Worm (Caenorhabditis elegans) whole organism, mixed stage, embryonic: Measurements from ENCODE around the gene gly-3.

ENCODE experiments used
- M03D4.4 ChIP-seq: sonication (generic microtip); optimal IDR thresholded peaks from 2 replicates; lab custom pipeline; 2017; ENCODE audit warnings: mild to moderate bottlenecking, missing genetic modification characterization, missing compliant biosample characterization
- blmp-1 ChIP-seq: fragments of 150-350 bp; optimal IDR thresholded peaks from 2 replicates; lab custom pipeline; 2014; ENCODE audit warnings: missing biosample characterization, missing genetic modification characterization
- ceh-39 ChIP-seq: fragments of 150-350 bp; optimal IDR thresholded peaks from 2 replicates; lab custom pipeline; 2014; ENCODE audit warnings: missing biosample characterization, missing genetic modification characterization
- ceh-43 ChIP-seq: fragments of 200-800 bp; sonication (Bioruptor generic); optimal IDR thresholded peaks from 2 replicates; lab custom pipeline; 2018; ENCODE audit warnings: mild to moderate bottlenecking, missing genetic modification characterization, moderate library complexity, missing compliant biosample characterization
- ceh-83 ChIP-seq: fragments of 200-800 bp; sonication (Bioruptor generic); optimal IDR thresholded peaks from 2 replicates; lab custom pipeline; 2018; ENCODE audit warnings: mild to moderate bottlenecking, missing genetic modification characterization, missing compliant biosample characterization
- ces-1 ChIP-seq: fragments of 150-350 bp; optimal IDR thresholded peaks from 2 replicates; lab custom pipeline; 2014; ENCODE audit warnings: missing biosample characterization, missing genetic modification reagents, missing genetic modification characterization
- cnd-1 ChIP-seq: fragments of 200-800 bp; sonication (Bioruptor generic); optimal IDR thresholded peaks from 2 replicates; lab custom pipeline; 2018; ENCODE audit warnings: mild to moderate bottlenecking, missing genetic modification characterization, missing compliant biosample characterization
- elt-1 ChIP-seq: sonication (generic microtip); optimal IDR thresholded peaks from 2 replicates; lab custom pipeline; 2017; ENCODE audit warnings: missing genetic modification characterization, mild to moderate bottlenecking, missing compliant biosample characterization, antibody characterized with exemption, moderate library complexity, borderline replicate concordance; ENCODE audit not compliant: insufficient read depth
- elt-3 ChIP-seq: fragments of 150-350 bp; optimal IDR thresholded peaks from 2 replicates; lab custom pipeline; 2014; ENCODE audit warnings: missing biosample characterization, missing genetic modification characterization
- ham-2 ChIP-seq: fragments of 200-800 bp; sonication (Bioruptor generic); optimal IDR thresholded peaks from 2 replicates; lab custom pipeline; 2018; ENCODE audit warnings: mild to moderate bottlenecking, missing genetic modification characterization, missing compliant biosample characterization
- hlh-1 ChIP-seq: fragments of 150-350 bp; optimal IDR thresholded peaks from 2 replicates; lab custom pipeline; 2014; ENCODE audit warnings: missing biosample characterization, missing genetic modification reagents, missing genetic modification characterization
- lin-32 ChIP-seq: fragments of 200-800 bp; sonication (Bioruptor generic); optimal IDR thresholded peaks from 2 replicates; lab custom pipeline; 2018; ENCODE audit warnings: mild to moderate bottlenecking, missing genetic modification characterization, missing compliant biosample characterization
- lsy-2 ChIP-seq: fragments of 150-350 bp; optimal IDR thresholded peaks from 2 replicates; lab custom pipeline; 2014; ENCODE audit warnings: missing biosample characterization, missing genetic modification characterization
- mab-5 ChIP-seq: fragments of 150-350 bp; optimal IDR thresholded peaks from 2 replicates; lab custom pipeline; 2014; ENCODE audit warnings: missing biosample characterization, missing genetic modification characterization
- mep-1 ChIP-seq: fragments of 150-350 bp; optimal IDR thresholded peaks from 2 replicates; lab custom pipeline; 2017; ENCODE audit warnings: missing biosample characterization, missing genetic modification reagents, missing genetic modification characterization, inconsistent platforms
- mls-2 ChIP-seq: sonication (generic microtip); optimal IDR thresholded peaks from 2 replicates; lab custom pipeline; 2016; ENCODE audit warnings: mild to moderate bottlenecking, missing genetic modification characterization, moderate library complexity, missing compliant biosample characterization
- nhr-12 ChIP-seq: fragments of 150-350 bp; optimal IDR thresholded peaks from 2 replicates; lab custom pipeline; 2014; ENCODE audit warnings: missing biosample characterization, missing genetic modification characterization
- nhr-2 ChIP-seq: fragments of 150-350 bp; optimal IDR thresholded peaks from 2 replicates; lab custom pipeline; 2014; ENCODE audit warnings: missing biosample characterization, missing genetic modification characterization
- nhr-237 ChIP-seq: fragments of 150-350 bp; optimal IDR thresholded peaks from 2 replicates; lab custom pipeline; 2014; ENCODE audit warnings: missing biosample characterization, missing genetic modification characterization
- nhr-28 ChIP-seq: fragments of 150-350 bp; optimal IDR thresholded peaks from 2 replicates; lab custom pipeline; 2014; ENCODE audit warnings: missing biosample characterization, missing genetic modification characterization
- nhr-76 ChIP-seq: sonication (generic microtip); optimal IDR thresholded peaks from 2 replicates; lab custom pipeline; 2017; ENCODE audit warnings: missing biosample characterization, missing genetic modification characterization
- pha-4 ChIP-seq: fragments of 150-350 bp; optimal IDR thresholded peaks from 2 replicates; lab custom pipeline; 2018; ENCODE audit warnings: missing biosample characterization, missing genetic modification reagents, missing genetic modification characterization
- sem-2 ChIP-seq: fragments of 200-800 bp; sonication (Bioruptor generic); optimal IDR thresholded peaks from 2 replicates; lab custom pipeline; 2018; ENCODE audit warnings: mild to moderate bottlenecking, missing genetic modification characterization, missing compliant biosample characterization
- snpc-4 ChIP-seq: fragments of 150-350 bp; optimal IDR thresholded peaks from 2 replicates; lab custom pipeline; 2014; ENCODE audit warnings: missing biosample characterization, missing genetic modification characterization
- sptf-1 ChIP-seq: sonication (generic microtip); optimal IDR thresholded peaks from 2 replicates; lab custom pipeline; 2017; ENCODE audit warnings: mild to moderate bottlenecking, missing genetic modification characterization, moderate library complexity, missing compliant biosample characterization
- tbx-8 ChIP-seq: fragments of 200-800 bp; sonication (Bioruptor generic); optimal IDR thresholded peaks from 2 replicates; lab custom pipeline; 2018; ENCODE audit warnings: mild to moderate bottlenecking, missing genetic modification characterization, moderate library complexity, missing compliant biosample characterization
- unc-120 ChIP-seq: sonication (generic microtip); optimal IDR thresholded peaks from 2 replicates; lab custom pipeline; 2017; ENCODE audit warnings: missing genetic modification characterization, missing compliant biosample characterization; ENCODE audit not compliant: poor library complexity, severe bottlenecking
- unc-39 ChIP-seq: fragments of 150-350 bp; optimal IDR thresholded peaks from 2 replicates; lab custom pipeline; 2014; ENCODE audit warnings: missing biosample characterization, missing genetic modification characterization
- unc-62 ChIP-seq: fragments of 150-350 bp; optimal IDR thresholded peaks from 2 replicates; lab custom pipeline; 2014; ENCODE audit warnings: missing biosample characterization, missing genetic modification reagents, missing genetic modification characterization
- zip-8 ChIP-seq: fragments of 150-350 bp; optimal IDR thresholded peaks from 2 replicates; lab custom pipeline; 2014; ENCODE audit warnings: missing biosample characterization, missing genetic modification characterization
- ztf-11 ChIP-seq: fragments of 150-350 bp; optimal IDR thresholded peaks from 2 replicates; lab custom pipeline; 2014; ENCODE audit warnings: missing biosample characterization, missing genetic modification characterization

Gene gly-3

ce11 chrIII:7889036-7889435, 28.5 kb downstream of the gly-3 start:
- no peak for TF ChIP-seq ztf-11 (tag; lab: Kevin White, UChicago)
- TF ChIP-seq ceh-39: no peak
- no peak for TF ChIP-seq nhr-2 (tag; lab: Kevin White, UChicago)
- no peak for TF ChIP-seq ceh-83 (GFP tag; lab: Kevin White, UChicago)
- TF ChIP-seq lin-32: no peak
- TF ChIP-seq tbx-8: no peak
- no peak for TF ChIP-seq unc-62 (GFP tag; lab: Kevin White, UChicago)
- no peak for TF ChIP-seq M03D4.4 (tag; lab: Kevin White, UChicago)
- TF ChIP-seq snpc-4 (tag; lab: Kevin White, UChicago): no peak
- TF ChIP-seq mab-5 (tag; lab: Kevin White, UChicago): no peak
- no peak for TF ChIP-seq hlh-1 (tag; lab: Kevin White, UChicago)
- no peak for TF ChIP-seq zip-8 (tag; lab: Kevin White, UChicago)
- TF ChIP-seq sem-2 (GFP tag; lab: Kevin White, UChicago): no peak
- TF ChIP-seq unc-120 (tag; lab: Kevin White, UChicago): no peak
- no peak for TF ChIP-seq nhr-28
- TF ChIP-seq nhr-237 (tag; lab: Kevin White, UChicago): no peak
- TF ChIP-seq elt-1 (tag; lab: Kevin White, UChicago): no peak

ce11 chrIII:7884863-7885262, 32.7 kb downstream of the gly-3 start, which contains the start of gene ZK688.11:
Gene ZK688.11, minus strand, starts transcription at chrIII:7884963.
- no peak for TF ChIP-seq unc-62 (GFP tag; lab: Kevin White, UChicago)
- TF ChIP-seq snpc-4 (tag; lab: Kevin White, UChicago): no peak
- TF ChIP-seq pha-4: no peak
- no peak for TF ChIP-seq blmp-1
- no peak for TF ChIP-seq nhr-28
- no peak for TF ChIP-seq ces-1 (GFP tag; lab: Kevin White, UChicago)
- TF ChIP-seq hlh-1 (tag; lab: Kevin White, UChicago): no peak
- no peak for TF ChIP-seq elt-3 (tag; lab: Kevin White, UChicago)
- TF ChIP-seq elt-1 (tag; lab: Kevin White, UChicago): no peak
- no peak for TF ChIP-seq nhr-12 (tag; lab: Kevin White, UChicago)
- no peak for TF ChIP-seq mep-1 (tag; lab: Kevin White, UChicago)
- TF ChIP-seq unc-39 (tag; lab: Kevin White, UChicago): no peak
- no peak for TF ChIP-seq nhr-2 (tag; lab: Kevin White, UChicago)

ce11 chrIII:7882900-7883299, 34.7 kb downstream of the gly-3 start, which contains the start of gene ZK688.9:
Gene ZK688.9, minus strand, starts transcription at chrIII:7883000.
- TF ChIP-seq unc-39 (tag; lab: Kevin White, UChicago): no peak
- no peak for TF ChIP-seq unc-120 (tag; lab: Kevin White, UChicago)
- no peak for TF ChIP-seq nhr-237 (tag; lab: Kevin White, UChicago)
- TF ChIP-seq zip-8 (tag; lab: Kevin White, UChicago): no peak
- no peak for TF ChIP-seq blmp-1
- TF ChIP-seq nhr-28: no peak
- no peak for TF ChIP-seq elt-3 (tag; lab: Kevin White, UChicago)
- TF ChIP-seq ceh-83 (GFP tag; lab: Kevin White, UChicago): no peak
- no peak for TF ChIP-seq ham-2 (GFP tag; lab: Kevin White, UChicago)
- TF ChIP-seq mab-5 (tag; lab: Kevin White, UChicago): no peak

DNA sequence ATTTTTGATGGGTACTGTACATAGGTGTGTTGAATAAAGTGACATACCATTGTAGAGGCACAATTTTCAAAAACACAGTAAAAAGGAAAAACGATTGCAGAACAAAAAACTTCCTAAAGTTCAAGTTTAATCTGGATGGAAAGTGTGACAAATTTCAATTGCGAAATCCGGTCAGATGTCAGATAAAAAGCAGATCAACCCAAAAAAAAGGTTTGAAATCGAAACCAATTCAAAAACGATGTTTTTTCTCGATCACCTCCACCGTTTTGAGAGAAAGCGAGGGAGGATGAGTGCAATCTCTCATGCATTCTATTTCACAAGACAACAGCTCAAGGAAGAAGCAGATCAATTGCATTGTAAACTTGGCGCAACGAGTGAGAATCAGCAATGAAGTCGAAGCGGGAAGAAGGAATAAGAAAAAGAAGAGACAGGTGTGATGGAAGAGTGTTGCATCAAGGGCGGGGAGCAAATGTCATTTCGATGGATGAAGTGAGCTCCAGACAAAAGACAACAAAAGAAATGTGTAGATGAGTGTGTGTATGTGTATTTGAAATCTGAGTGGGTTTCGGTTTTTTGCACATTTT, 37.3 kb downstream of the gly-3 start:
- TF ChIP-seq ham-2 (GFP tag; lab: Kevin White, UChicago) (no peak), unc-120 (tag; lab: Kevin White, UChicago) (peak; percentile 57), lin-32 (no peak), lsy-2 (tag; lab: Kevin White, UChicago) (no peak), elt-3 (tag; lab: Kevin White, UChicago) (no peak), nhr-237 (tag; lab: Kevin White, UChicago) (no peak), nhr-2 (tag; lab: Kevin White, UChicago) (no peak), ztf-11 (tag; lab: Kevin White, UChicago) (no peak), nhr-12 (tag; lab: Kevin White, UChicago) (no peak), hlh-1 (tag; lab: Kevin White, UChicago) (peak; percentile 75), sptf-1 (tag; lab: Kevin White, UChicago) (no peak), elt-1 (tag; lab: Kevin White, UChicago) (no peak), ceh-39 (no peak), ceh-83 (GFP tag; lab: Kevin White, UChicago) (no peak), cnd-1 (tag; lab: Kevin White, UChicago) (no peak), unc-62 (GFP tag; lab: Kevin White, UChicago) (peak; percentile 46), mls-2 (tag; lab: Kevin White, UChicago) (no peak), nhr-76 (no peak), ceh-43 (no peak), mab-5 (tag; lab: Kevin White, UChicago) (no peak)
